Worm (Caenorhabditis elegans): ENCODE measurements around the gene F41E7.9.
A peak's percentile ranks its signal among the peaks of the same experiment; 100 is the strongest.

The F41E7.9 gene

DNA sequence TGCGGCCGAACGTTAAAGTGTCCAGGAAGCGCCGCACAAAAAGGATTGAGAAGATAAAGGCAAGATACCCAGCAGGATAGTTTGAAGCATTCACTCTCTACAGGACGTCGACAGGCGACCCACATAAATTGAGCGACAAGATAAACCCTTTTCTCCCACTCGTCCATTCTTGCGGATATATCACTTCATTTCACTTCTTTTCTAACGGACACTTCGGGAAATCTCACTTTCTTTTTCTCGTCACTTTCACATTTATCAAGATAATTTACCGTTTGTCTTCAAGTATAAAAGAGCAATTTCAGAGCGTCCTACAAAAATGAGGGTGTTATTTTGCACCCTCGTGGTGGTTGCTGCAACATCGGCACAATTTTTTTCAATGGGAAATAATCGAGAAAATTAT lies 1.8 kb upstream of the F41E7.9 start, which contains the start of gene R07E3.6:
TSS of gene R07E3.6 (plus strand) at position 158 of the 400 bp plus-strand sequence.
- TF ChIP-seq unc-62 (GFP tag; optimal IDR thresholded peaks at IDR 0.05 in 1 of 2) (peak in 1 of 2 experiments; percentile 34), unc-62 (tag; optimal IDR thresholded peaks at IDR 0.05) (no peak), hif-1 (tag; optimal IDR thresholded peaks at IDR 0.05) (no peak)

DNA sequence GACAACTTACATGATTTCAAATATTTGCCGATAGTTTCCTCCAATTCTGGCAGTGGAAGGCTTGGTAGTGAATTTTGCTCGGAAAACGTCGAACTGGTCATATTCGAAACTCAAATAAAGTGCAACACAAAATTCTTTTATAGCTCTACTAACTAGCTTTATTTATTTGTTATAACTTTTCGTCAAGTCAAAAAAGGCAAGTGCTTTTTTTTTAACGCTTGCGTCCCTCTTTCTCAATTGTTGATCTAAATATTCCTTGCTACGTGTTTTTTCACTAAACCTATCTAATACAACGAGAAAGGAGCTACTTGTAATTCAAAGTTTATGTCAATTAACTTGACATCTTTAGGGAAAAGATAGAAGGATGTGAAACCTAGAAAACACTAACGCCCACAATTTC lies 5.4 kb downstream of the F41E7.9 start, which contains the start of gene F41E7.6:
TSS of gene F41E7.6 (minus strand) at position 101 of the 400 bp plus-strand sequence.
- TF ChIP-seq lin-39 (tag; optimal IDR thresholded peaks at IDR 0.05): no peak
- no peak for TF ChIP-seq sdz-12 (GFP tag; optimal IDR thresholded peaks at IDR 0.05)
- TF ChIP-seq mes-2 (tag; optimal IDR thresholded peaks at IDR 0.05; ENCODE audit: poor library complexity, severe bottlenecking): no peak
- no peak for TF ChIP-seq ceh-28 (tag; optimal IDR thresholded peaks at IDR 0.05)
- TF ChIP-seq daf-12 (tag; optimal IDR thresholded peaks at IDR 0.05): no peak
- TF ChIP-seq daf-19 (GFP tag; conservative IDR thresholded peaks at IDR 0.05): no peak
- no peak for TF ChIP-seq mdt-29 (GFP tag; IDR thresholded peaks at IDR 0.05)
- no peak for TF ChIP-seq hif-1 (tag; optimal IDR thresholded peaks at IDR 0.05)
- no peak for TF ChIP-seq ama-1 (optimal IDR thresholded peaks at IDR 0.05)

DNA sequence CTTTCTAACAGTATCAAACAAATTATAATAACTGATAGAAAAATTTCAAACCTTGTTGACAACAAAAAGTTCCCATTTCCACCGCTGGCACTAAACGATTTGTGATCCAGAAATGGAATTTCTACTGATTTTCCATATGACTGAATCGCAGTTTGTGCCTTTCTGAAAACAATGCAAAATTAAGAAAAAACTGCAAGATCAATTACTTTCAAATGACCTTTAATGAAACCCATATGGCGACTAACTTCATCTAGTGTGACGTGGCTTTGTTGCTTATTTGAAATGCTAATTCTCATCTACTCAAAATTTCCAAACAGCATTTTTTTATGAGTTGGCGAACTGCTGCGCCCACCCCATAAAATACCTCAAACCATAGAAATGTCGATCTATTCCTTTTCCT lies 8.3 kb downstream of the F41E7.9 start, which contains the start of gene F41E7.7:
TSS of gene F41E7.7 (plus strand) at position 301 of the 400 bp plus-strand sequence.
- TF ChIP-seq fkh-10 (GFP tag; optimal IDR thresholded peaks at IDR 0.05) (no peak), dmd-8 (GFP tag; IDR thresholded peaks at IDR 0.05) (no peak), Y105C5A.15 (GFP tag; IDR thresholded peaks at IDR 0.05) (no peak), nhr-237 (tag; optimal IDR thresholded peaks at IDR 0.05) (no peak), daf-12 (tag; optimal IDR thresholded peaks at IDR 0.05) (no peak), zip-11 (GFP tag; IDR thresholded peaks at IDR 0.05) (no peak), nhr-28 (tag; optimal IDR thresholded peaks at IDR 0.05) (no peak), jun-1 (tag; optimal IDR thresholded peaks at IDR 0.05) (no peak), F26F4.8 (GFP tag; conservative IDR thresholded peaks at IDR 0.05) (no peak), mdt-29 (GFP tag; IDR thresholded peaks at IDR 0.05) (no peak), lin-38 (GFP tag; IDR thresholded peaks at IDR 0.05) (no peak)

DNA sequence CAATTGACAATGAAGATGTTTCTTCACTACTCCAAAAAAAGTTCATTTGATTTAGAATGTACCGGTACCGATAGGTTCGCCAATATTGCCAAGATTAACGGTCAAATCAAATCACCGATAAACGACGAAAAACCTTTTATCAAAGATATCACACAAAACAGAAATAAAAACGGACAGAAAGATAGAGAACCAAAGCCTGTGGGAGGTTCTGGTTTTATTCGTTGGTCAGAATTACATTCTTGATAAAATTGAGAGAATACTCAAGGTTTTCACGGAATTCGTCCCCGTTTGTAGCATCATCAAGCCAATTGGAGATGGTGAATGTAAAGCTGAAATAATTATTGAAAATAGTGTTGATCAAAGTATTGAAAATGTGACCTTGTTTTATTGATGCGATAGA lies 8.9 kb downstream of the F41E7.9 start:
- peak; percentile 25 for TF ChIP-seq nhr-25 (tag; optimal IDR thresholded peaks at IDR 0.05; ENCODE audit: borderline replicate concordance, insufficient read depth)
- TF ChIP-seq mxl-2 (GFP tag; conservative IDR thresholded peaks at IDR 0.05): no peak

DNA sequence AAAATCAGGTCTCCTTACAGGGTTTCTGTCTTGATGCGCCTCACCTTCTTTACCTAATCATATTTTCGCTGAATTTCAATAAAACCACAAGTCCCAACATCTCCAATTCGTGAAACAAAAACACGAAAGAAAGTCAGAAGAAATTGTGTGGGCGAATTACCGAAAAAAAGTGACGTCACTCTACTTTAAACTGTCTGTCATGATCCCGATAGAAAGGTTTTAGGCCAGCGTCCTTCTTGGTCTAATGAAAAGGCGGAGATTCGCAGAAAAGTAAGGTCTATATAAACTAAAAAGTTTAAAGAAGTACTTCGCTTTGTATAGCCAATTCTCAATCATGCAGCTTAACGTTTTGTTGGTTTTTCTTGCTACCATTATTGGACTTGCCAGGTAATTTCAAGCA lies 9.5 kb downstream of the F41E7.9 start, which contains the start of gene cnc-8:
TSS of gene cnc-8 (plus strand) at position 307 of the 400 bp plus-strand sequence.
- no peak for TF ChIP-seq snpc-4 (tag; optimal IDR thresholded peaks at IDR 0.05)
- no peak for TF ChIP-seq nhr-42 (GFP tag; IDR thresholded peaks at IDR 0.05)
- peak; percentile 29 for TF ChIP-seq nhr-25 (tag; optimal IDR thresholded peaks at IDR 0.05; ENCODE audit: borderline replicate concordance, insufficient read depth)
- TF ChIP-seq aha-1 (tag): peak; percentile 49
- TF ChIP-seq duxl-1 (tag; optimal IDR thresholded peaks at IDR 0.05; ENCODE audit: poor library complexity): no peak
- peak; percentile 9 for TF ChIP-seq dve-1 (tag; optimal IDR thresholded peaks at IDR 0.05; ENCODE audit: insufficient read depth)
- TF ChIP-seq daf-19 (GFP tag; conservative IDR thresholded peaks at IDR 0.05): no peak
- TF ChIP-seq mep-1 (tag; optimal IDR thresholded peaks at IDR 0.05): peak; percentile 22

ce11 chrX:10304178-10304577 lies 11.6 kb downstream of the F41E7.9 start, which contains the start of gene fipr-21:
TSS of gene fipr-21 (plus strand) at chrX:10304529.
- TF ChIP-seq dmd-9 (GFP tag; IDR thresholded peaks at IDR 0.05) (no peak), nhr-28 (tag; optimal IDR thresholded peaks at IDR 0.05) (peak; percentile 16), Y48G9A.11 (GFP tag; IDR thresholded peaks at IDR 0.05) (no peak), ctbp-1 (GFP tag; IDR thresholded peaks at IDR 0.05) (no peak), Y105C5A.15 (GFP tag; IDR thresholded peaks at IDR 0.05) (no peak), mxl-3 (GFP tag; optimal IDR thresholded peaks at IDR 0.05) (peak; percentile 54), jun-1 (tag; optimal IDR thresholded peaks at IDR 0.05) (no peak), D1046.2 (GFP tag; IDR thresholded peaks at IDR 0.05) (no peak), php-3 (GFP tag; IDR thresholded peaks at IDR 0.05) (no peak), mdl-1 (tag; optimal IDR thresholded peaks at IDR 0.05) (peak in 1 of 2 experiments; percentile 21), set-16 (GFP tag; IDR thresholded peaks at IDR 0.05) (no peak), hlh-30 (tag; optimal IDR thresholded peaks at IDR 0.05; ENCODE audit: insufficient read depth) (peak; percentile 32)
